Fruit fly (Drosophila melanogaster) whole organism, embryonic: ENCODE measurements around the gene SecCl.
A peak's percentile ranks its signal among the peaks of the same experiment; 100 is the strongest.

Source experiments
- Atf-2 ChIP-seq: fragments of 200-800 bp; sonication (Bioruptor generic); optimal IDR thresholded peaks from 2 replicates; lab custom pipeline; 2016; ENCODE audit warnings: missing biosample characterization, missing genetic modification characterization
- C15 ChIP-seq: fragments of 200-800 bp; sonication (Bioruptor generic); IDR thresholded peaks from 3 replicates; pipeline ENCODE4 v1.3.6; 2022; ENCODE audit warnings: missing biosample characterization, missing genetic modification characterization
- CG10267 ChIP-seq: fragments of 200-800 bp; sonication (Bioruptor generic); optimal IDR thresholded peaks from 2 replicates; lab custom pipeline; 2018; ENCODE audit warnings: missing biosample characterization, mild to moderate bottlenecking, missing genetic modification characterization, moderate library complexity
- CG11456 ChIP-seq: fragments of 200-800 bp; sonication (Bioruptor generic); IDR thresholded peaks from 3 replicates; pipeline ENCODE4 v1.3.6; 2022; ENCODE audit warnings: missing biosample characterization, missing genetic modification characterization
- CG12299 ChIP-seq: fragments of 200-800 bp; sonication (Bioruptor generic); optimal IDR thresholded peaks from 2 replicates; lab custom pipeline; 2018; ENCODE audit warnings: missing biosample characterization, mild to moderate bottlenecking, missing genetic modification characterization
- CG12659 ChIP-seq: fragments of 200-800 bp; sonication (Bioruptor generic); optimal IDR thresholded peaks from 3 replicates; lab custom pipeline; 2017; ENCODE audit warnings: mild to moderate bottlenecking, missing biosample characterization, missing genetic modification reagents, missing genetic modification characterization
- CG12942 ChIP-seq: fragments of 200-800 bp; sonication (Bioruptor generic); optimal IDR thresholded peaks from 3 replicates; lab custom pipeline; 2016; ENCODE audit warnings: missing biosample characterization, missing genetic modification characterization
- CG13894 ChIP-seq: fragments of 200-800 bp; sonication (Bioruptor generic); optimal IDR thresholded peaks from 3 replicates; lab custom pipeline; 2018; ENCODE audit warnings: missing biosample characterization, mild to moderate bottlenecking, missing genetic modification characterization, moderate library complexity
- CG14710 ChIP-seq: fragments of 200-800 bp; sonication (Bioruptor generic); optimal IDR thresholded peaks from 3 replicates; lab custom pipeline; 2019; ENCODE audit warnings: missing biosample characterization, mild to moderate bottlenecking, missing genetic modification characterization, moderate library complexity
- CG14860 ChIP-seq: fragments of 200-800 bp; sonication (Bioruptor generic); IDR thresholded peaks from 3 replicates; pipeline ENCODE4 v1.3.6; 2022; ENCODE audit warnings: missing biosample characterization, missing genetic modification characterization; ENCODE audit not compliant: partially characterized antibody
- CG16815 ChIP-seq: fragments of 200-800 bp; sonication (Bioruptor generic); optimal IDR thresholded peaks from 3 replicates; lab custom pipeline; 2017; ENCODE audit warnings: missing biosample characterization, mild to moderate bottlenecking, missing genetic modification characterization
- CG18262 ChIP-seq: fragments of 200-800 bp; optimal IDR thresholded peaks from 3 replicates; lab custom pipeline; 2019; ENCODE audit warnings: missing biosample characterization, mild to moderate bottlenecking, missing genetic modification characterization, moderate library complexity
- CG2120 ChIP-seq: fragments of 200-800 bp; sonication (Bioruptor generic); optimal IDR thresholded peaks from 3 replicates; lab custom pipeline; 2016; ENCODE audit warnings: missing biosample characterization, missing genetic modification characterization
- CG2678 ChIP-seq: fragments of 200-800 bp; sonication (Bioruptor generic); optimal IDR thresholded peaks from 3 replicates; lab custom pipeline; 2019; ENCODE audit warnings: missing biosample characterization, mild to moderate bottlenecking, missing genetic modification characterization, moderate library complexity
- CG3281 ChIP-seq: fragments of 200-800 bp; sonication (Bioruptor generic); optimal IDR thresholded peaks from 3 replicates; lab custom pipeline; 2017; ENCODE audit warnings: missing biosample characterization, mild to moderate bottlenecking, missing genetic modification characterization
- CG34422 ChIP-seq: fragments of 200-800 bp; sonication (Bioruptor generic); IDR thresholded peaks from 3 replicates; pipeline ENCODE4 v1.3.6; 2022; ENCODE audit warnings: missing biosample characterization, missing genetic modification characterization
- CG4282 ChIP-seq: fragments of 200-800 bp; sonication (Bioruptor generic); optimal IDR thresholded peaks from 2 replicates; lab custom pipeline; 2016; ENCODE audit warnings: missing biosample characterization, missing genetic modification characterization
- CG4617 ChIP-seq: fragments of 200-800 bp; sonication (Bioruptor generic); optimal IDR thresholded peaks from 3 replicates; lab custom pipeline; 2016; ENCODE audit warnings: missing biosample characterization, missing genetic modification characterization, borderline replicate concordance
- CG4854 ChIP-seq: fragments of 200-800 bp; sonication (Bioruptor generic); optimal IDR thresholded peaks from 2 replicates; lab custom pipeline; 2016; ENCODE audit warnings: missing biosample characterization, missing genetic modification characterization, inconsistent platforms
- Dll ChIP-seq: fragments of 200-800 bp; sonication (Bioruptor generic); IDR thresholded peaks from 4 replicates; pipeline ENCODE4 v1.3.6; 2022; ENCODE audit warnings: missing biosample characterization, missing genetic modification characterization; ENCODE audit not compliant: partially characterized antibody
- H2.0 ChIP-seq: fragments of 200-800 bp; sonication (Bioruptor generic); IDR thresholded peaks from 2 replicates; pipeline ENCODE4 v1.3.6; 2022; ENCODE audit warnings: missing biosample characterization, missing genetic modification characterization
- HLH3B ChIP-seq: fragments of 200-800 bp; sonication (Bioruptor generic); IDR thresholded peaks from 2 replicates; pipeline ENCODE4 v1.3.6; 2022; ENCODE audit warnings: missing biosample characterization, missing genetic modification characterization
- HLH4C ChIP-seq: fragments of 200-800 bp; sonication (Bioruptor generic); IDR thresholded peaks from 3 replicates; pipeline ENCODE4 v1.3.6; 2022; ENCODE audit warnings: missing biosample characterization, missing genetic modification characterization; ENCODE audit not compliant: partially characterized antibody
- HLHmδ ChIP-seq: fragments of 200-800 bp; sonication (Bioruptor generic); optimal IDR thresholded peaks from 2 replicates; lab custom pipeline; 2018; ENCODE audit warnings: missing biosample characterization, mild to moderate bottlenecking, missing genetic modification characterization, moderate library complexity
- Neu2 ChIP-seq: fragments of 200-800 bp; sonication (Bioruptor generic); optimal IDR thresholded peaks from 3 replicates; lab custom pipeline; 2016; ENCODE audit warnings: missing biosample characterization, missing genetic modification characterization, borderline replicate concordance
- NfI ChIP-seq: fragments of 200-800 bp; sonication (Bioruptor generic); optimal IDR thresholded peaks from 3 replicates; lab custom pipeline; 2018; ENCODE audit warnings: missing biosample characterization, mild to moderate bottlenecking, missing genetic modification characterization, moderate library complexity
- Six4 ChIP-seq: fragments of 200-800 bp; sonication (Bioruptor generic); optimal IDR thresholded peaks from 2 replicates; lab custom pipeline; 2016; ENCODE audit warnings: missing biosample characterization, missing genetic modification characterization
- Spps ChIP-seq: fragments of 200-800 bp; sonication (Bioruptor generic); optimal IDR thresholded peaks from 2 replicates; lab custom pipeline; 2018; ENCODE audit warnings: missing biosample characterization, mild to moderate bottlenecking, missing genetic modification characterization
- Ssrp ChIP-seq: fragments of 200-800 bp; sonication (Bioruptor generic); optimal IDR thresholded peaks from 2 replicates; lab custom pipeline; 2018; ENCODE audit warnings: missing biosample characterization, mild to moderate bottlenecking, missing genetic modification characterization, moderate library complexity
- disco-r ChIP-seq: fragments of 200-800 bp; sonication (Bioruptor generic); optimal IDR thresholded peaks from 2 replicates; lab custom pipeline; 2016; ENCODE audit warnings: missing biosample characterization, missing genetic modification characterization
- dpn ChIP-seq, 2 experiments: fragments of 200-800 bp; sonication (Bioruptor generic); optimal IDR thresholded peaks; 3 replicates each; lab custom pipeline; 2016; ENCODE audit warnings: missing biosample characterization in 2 of 2, missing genetic modification characterization in 2 of 2
- fd96Cb ChIP-seq: fragments of 200-800 bp; sonication (Bioruptor generic); optimal IDR thresholded peaks from 2 replicates; lab custom pipeline; 2018; ENCODE audit warnings: missing biosample characterization, mild to moderate bottlenecking, missing genetic modification characterization, moderate library complexity
- grau ChIP-seq: fragments of 200-800 bp; optimal IDR thresholded peaks from 3 replicates; lab custom pipeline; 2019; ENCODE audit warnings: missing biosample characterization, mild to moderate bottlenecking, missing genetic modification characterization, moderate library complexity
- ken ChIP-seq: fragments of 200-800 bp; sonication (Bioruptor generic); IDR thresholded peaks from 3 replicates; pipeline ENCODE4 v1.3.6; 2022; ENCODE audit warnings: missing biosample characterization, missing genetic modification characterization
- lilli ChIP-seq: fragments of 200-800 bp; sonication (Bioruptor generic); optimal IDR thresholded peaks from 3 replicates; lab custom pipeline; 2016; ENCODE audit warnings: missing biosample characterization, missing genetic modification characterization
- nerfin-1 ChIP-seq: fragments of 200-800 bp; sonication (Bioruptor generic); optimal IDR thresholded peaks from 3 replicates; lab custom pipeline; 2019; ENCODE audit warnings: missing biosample characterization, mild to moderate bottlenecking, missing genetic modification characterization, moderate library complexity
- odd ChIP-seq: fragments of 200-800 bp; sonication (Bioruptor generic); optimal IDR thresholded peaks from 2 replicates; lab custom pipeline; 2017; ENCODE audit warnings: missing biosample characterization, mild to moderate bottlenecking, missing genetic modification characterization
- org-1 ChIP-seq: fragments of 200-800 bp; sonication (Bioruptor generic); optimal IDR thresholded peaks from 2 replicates; lab custom pipeline; 2017; ENCODE audit warnings: missing biosample characterization, missing genetic modification characterization
- prd ChIP-seq, 3 experiments: fragments of >200 bp in 2 of 3; fragments of 200-800 bp in 1 of 3; sonication (Bioruptor generic) in 1 of 3; optimal IDR thresholded peaks in 2 of 3; IDR thresholded peaks in 1 of 3; 2 replicates in 2 of 3; 3 replicates in 1 of 3; pipeline versions ENCODE4 v1.3.6 to Lab custom; 2017 to 2022; ENCODE audit warnings: missing biosample characterization in 1 of 3, missing genetic modification characterization in 1 of 3
- pzg ChIP-seq: fragments of 200-800 bp; sonication (Bioruptor generic); optimal IDR thresholded peaks from 3 replicates; lab custom pipeline; 2018; ENCODE audit warnings: missing biosample characterization, mild to moderate bottlenecking, missing genetic modification characterization, moderate library complexity
- sna ChIP-seq: fragments of 200-800 bp; sonication (Bioruptor generic); IDR thresholded peaks from 2 replicates; pipeline ENCODE4 v1.3.6; 2022; ENCODE audit warnings: missing biosample characterization, missing genetic modification characterization; ENCODE audit not compliant: partially characterized antibody
- sqz ChIP-seq: fragments of 200-800 bp; sonication (Bioruptor generic); optimal IDR thresholded peaks from 3 replicates; lab custom pipeline; 2018; ENCODE audit warnings: missing biosample characterization, mild to moderate bottlenecking, missing genetic modification characterization
- sr ChIP-seq: fragments of 200-800 bp; sonication (Bioruptor generic); IDR thresholded peaks from 3 replicates; pipeline ENCODE4 v1.3.6; 2022; ENCODE audit warnings: missing biosample characterization, missing genetic modification characterization
- stwl ChIP-seq: fragments of 200-800 bp; sonication (Bioruptor generic); optimal IDR thresholded peaks from 3 replicates; lab custom pipeline; 2018; ENCODE audit warnings: missing biosample characterization, mild to moderate bottlenecking, missing genetic modification characterization, moderate library complexity
- sug ChIP-seq: fragments of 200-800 bp; optimal IDR thresholded peaks from 2 replicates; lab custom pipeline; 2019; ENCODE audit warnings: missing biosample characterization, mild to moderate bottlenecking, missing genetic modification characterization, moderate library complexity
- trem ChIP-seq: fragments of 200-800 bp; optimal IDR thresholded peaks from 3 replicates; lab custom pipeline; 2019; ENCODE audit warnings: missing biosample characterization, mild to moderate bottlenecking, missing genetic modification characterization, moderate library complexity
- tup ChIP-seq: fragments of 200-800 bp; sonication (Bioruptor generic); optimal IDR thresholded peaks from 2 replicates; lab custom pipeline; 2016; ENCODE audit warnings: missing biosample characterization, mild to moderate bottlenecking, missing genetic modification characterization, moderate library complexity
- tx ChIP-seq: fragments of 200-800 bp; sonication (Bioruptor generic); optimal IDR thresholded peaks from 2 replicates; lab custom pipeline; 2016; ENCODE audit warnings: missing biosample characterization, missing genetic modification characterization
- vvl ChIP-seq: fragments of 200-800 bp; sonication (Bioruptor generic); IDR thresholded peaks from 2 replicates; pipeline ENCODE4 v1.3.6; 2022; ENCODE audit warnings: missing biosample characterization, missing genetic modification characterization
- wor ChIP-seq: fragments of 200-800 bp; sonication (Bioruptor generic); IDR thresholded peaks from 2 replicates; pipeline ENCODE4 v1.3.6; 2022; ENCODE audit warnings: missing biosample characterization, missing genetic modification characterization

The SecCl gene

DNA sequence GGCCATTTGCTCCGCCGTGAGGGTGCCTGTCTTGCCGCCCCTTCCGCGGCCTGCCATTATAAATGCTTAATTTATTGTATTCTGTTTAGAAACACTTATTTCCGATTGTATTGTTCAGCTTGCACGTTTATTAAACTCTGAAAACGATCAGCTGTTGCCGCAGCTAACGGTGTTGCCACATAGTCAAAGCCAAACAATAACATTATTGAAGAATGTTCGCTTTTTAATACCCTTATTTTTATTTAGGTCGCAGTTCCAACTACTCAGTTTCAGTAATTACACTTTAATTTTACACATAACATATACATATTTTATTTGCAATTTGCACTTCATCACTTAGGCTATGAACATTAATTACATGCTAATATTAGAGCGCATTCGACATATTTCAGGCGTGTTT, 42.9 kb upstream of the SecCl start, which contains the start of gene Polr3G (continued):
- TF ChIP-seq lilli (GFP tag; lab: Kevin White, UChicago) (peak; percentile 48), Ssrp (no peak), H2.0 (GFP tag; lab: Robert Waterston, UW) (no peak), fd96Cb (no peak), trem (tag; lab: Kevin White, UChicago) (peak; percentile 32), org-1 (no peak), HLH4C (GFP tag; lab: Robert Waterston, UW) (no peak), CG10267 (tag; lab: Kevin White, UChicago) (peak; percentile 10), pzg (GFP tag; lab: Kevin White, UChicago) (peak; percentile 39), NfI (GFP tag; lab: Kevin White, UChicago) (no peak), Spps (tag; lab: Kevin White, UChicago) (no peak), CG4282 (GFP tag; lab: Kevin White, UChicago) (no peak), CG12659 (GFP tag; lab: Kevin White, UChicago) (peak; percentile 7), odd (GFP tag; lab: Kevin White, UChicago) (no peak), CG2678 (tag; lab: Kevin White, UChicago) (peak; percentile 25), Dll (GFP tag; lab: Robert Waterston, UW) (peak; percentile 34; the same call in 1 of the 4 replicates), tup (GFP tag; lab: Kevin White, UChicago) (no peak), CG12299 (tag; lab: Kevin White, UChicago) (no peak), wor (no peak), tx (GFP tag; lab: Kevin White, UChicago) (no peak), Six4 (GFP tag; lab: Kevin White, UChicago) (peak; percentile 8), CG18262 (tag; lab: Kevin White, UChicago) (peak; percentile 21), Neu2 (GFP tag; lab: Kevin White, UChicago) (no peak), CG14710 (tag; lab: Kevin White, UChicago) (peak; percentile 35), vvl (peak; percentile 44; the same call in 1 of the 2 replicates), disco-r (GFP tag; lab: Kevin White, UChicago) (no peak), nerfin-1 (tag; lab: Kevin White, UChicago) (no peak), CG14860 (GFP tag; lab: Robert Waterston, UW) (no peak), sug (tag; lab: Kevin White, UChicago) (peak; percentile 26), stwl (tag; lab: Kevin White, UChicago) (peak; percentile 28), sna (GFP tag; lab: Robert Waterston, UW) (no peak), sr (GFP tag; lab: Robert Waterston, UW) (no peak), CG16815 (GFP tag; lab: Kevin White, UChicago) (no peak), CG4854 (GFP tag; lab: Kevin White, UChicago) (peak; percentile 6), sqz (GFP tag; lab: Kevin White, UChicago) (no peak), ken (GFP tag; lab: Robert Waterston, UW) (no peak), CG34422 (GFP tag; lab: Robert Waterston, UW) (peak; percentile 55; the same call in 1 of the 3 replicates), grau (tag; lab: Kevin White, UChicago) (peak; percentile 33), CG11456 (GFP tag; lab: Robert Waterston, UW) (no peak), C15 (no peak), dpn (GFP tag; optimal IDR thresholded peaks at IDR 0.05; lab: Kevin White, UChicago) (peak in 1 of 2 experiments; percentile 15), CG3281 (GFP tag; lab: Kevin White, UChicago) (no peak), CG2120 (GFP tag; lab: Kevin White, UChicago) (peak; percentile 53), Atf-2 (GFP tag; lab: Kevin White, UChicago) (no peak), HLHmδ (no peak), CG13894 (tag; lab: Kevin White, UChicago) (peak; percentile 16), CG4617 (GFP tag; lab: Kevin White, UChicago) (no peak), HLH3B (no peak), prd (optimal IDR thresholded peaks at IDR 0.05; lab: Kevin White, UChicago) (no peak), prd (GFP tag; IDR thresholded peaks at IDR 0.05; lab: Robert Waterston, UW) (no peak), CG12942 (GFP tag; lab: Kevin White, UChicago) (no peak)
